Fruit fly (Drosophila melanogaster) whole organism, larva: ENCODE data around the gene SkpA.

ENCODE experiments used
- noc ChIP-seq: fragments of 200-800 bp; sonication (Bioruptor generic); optimal IDR thresholded peaks from 3 replicates; lab custom pipeline; 2019; ENCODE audit warnings: missing biosample characterization, mild to moderate bottlenecking, missing genetic modification characterization, moderate library complexity

SkpA gene

DNA sequence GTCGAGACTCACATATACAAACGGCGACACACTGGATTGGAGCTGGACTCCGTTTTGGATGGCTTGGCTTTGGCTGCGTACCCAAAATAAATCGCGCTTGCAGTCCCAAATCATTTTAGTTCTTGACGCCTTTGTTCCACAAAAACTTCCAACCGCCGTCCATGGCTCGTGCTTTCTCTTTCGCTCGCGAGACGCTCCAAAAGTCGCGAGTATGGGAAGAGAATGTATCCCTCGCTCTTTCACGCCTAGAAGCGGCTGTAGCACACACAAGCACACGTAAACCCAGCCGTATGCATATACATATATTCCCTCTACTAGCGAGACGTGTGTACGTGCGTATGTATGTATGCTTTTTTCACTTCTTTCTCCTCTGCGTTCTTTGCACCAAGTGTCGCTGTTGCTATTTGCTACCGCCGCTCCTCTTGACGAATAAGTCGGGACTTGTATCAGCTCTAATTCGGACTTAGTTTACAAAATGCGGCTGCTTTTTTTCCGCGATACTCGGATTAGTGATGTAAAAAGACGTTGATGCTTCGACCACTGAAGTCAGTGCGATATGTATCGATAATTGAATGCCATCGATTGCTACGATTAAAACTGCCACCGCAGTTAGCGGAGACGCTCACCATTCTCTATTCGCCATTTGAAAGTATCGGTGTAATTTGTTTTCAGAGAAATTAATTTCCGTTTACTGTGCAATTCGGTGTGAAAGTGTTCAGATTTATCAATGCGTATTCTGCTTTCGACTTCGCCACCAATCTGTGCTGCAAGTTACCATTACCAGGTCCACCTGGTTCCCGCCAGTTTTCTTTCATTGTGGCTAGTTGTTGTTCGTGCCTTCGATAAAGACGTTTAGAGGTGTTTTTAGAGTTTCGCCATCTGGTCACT lies at the start of gene SkpA, which contains the start of gene Hmt4-20:
SkpA (plus strand) TSS at position 623 of the 888 bp plus-strand sequence.
Hmt4-20 (minus strand) TSS at position 542 of the 888 bp plus-strand sequence.
- TF ChIP-seq noc (tag; lab: Kevin White, UChicago), result peak; percentile 29

DNA sequence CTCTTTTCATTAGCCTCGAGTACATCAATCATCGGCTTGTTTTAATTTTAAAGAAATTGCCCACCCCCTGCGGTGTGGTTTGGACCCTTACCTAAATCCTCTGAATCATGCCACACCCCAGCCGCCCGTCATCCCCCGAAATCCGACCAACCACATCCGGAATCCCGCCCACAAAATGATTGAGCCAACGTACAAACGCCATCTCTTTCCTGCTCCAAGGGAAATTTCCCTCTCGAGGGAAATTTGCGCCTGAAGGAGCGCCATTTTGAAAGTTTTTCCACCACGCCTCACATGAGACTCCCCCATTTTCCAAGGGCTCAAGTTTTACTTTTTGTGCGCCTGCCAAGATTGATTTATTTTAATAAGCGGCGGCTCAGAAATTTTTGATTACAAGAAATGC lies 45.9 kb upstream of the SkpA start:
- TF ChIP-seq noc (tag; lab: Kevin White, UChicago), result no peak

DNA sequence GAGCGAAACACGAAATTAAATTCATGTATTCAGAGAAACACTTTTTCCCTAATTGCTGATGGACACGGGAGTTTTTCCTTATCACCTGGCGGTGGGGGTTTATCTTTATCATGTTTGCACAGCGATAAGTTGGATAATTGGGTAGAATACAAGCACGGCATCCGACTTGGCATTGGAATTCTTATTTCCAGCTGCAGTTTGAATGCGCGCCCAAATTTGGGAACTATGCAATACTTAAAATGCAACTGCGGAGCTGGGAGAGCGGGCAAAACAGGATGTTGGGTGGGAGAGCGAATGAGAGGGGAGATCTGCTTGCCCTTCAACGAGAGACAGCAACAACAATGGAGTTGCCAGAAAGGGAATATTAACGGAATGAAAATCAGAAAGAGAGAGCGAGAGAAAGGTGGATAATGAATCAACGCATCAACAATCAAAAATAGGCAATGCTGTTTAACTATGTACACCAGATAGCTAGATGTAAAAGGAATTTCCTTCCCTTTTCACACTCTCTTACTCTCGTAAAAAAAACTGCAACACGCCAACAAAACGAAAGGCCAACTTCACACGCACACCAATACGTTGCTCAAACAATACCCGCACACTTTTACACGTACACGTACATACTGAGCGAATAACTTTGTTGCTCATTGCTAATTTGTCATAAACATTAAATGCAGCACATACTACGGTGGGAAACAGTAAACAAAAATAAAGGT lies 39.0 kb upstream of the SkpA start:
- no peak for TF ChIP-seq noc (tag; lab: Kevin White, UChicago)

DNA sequence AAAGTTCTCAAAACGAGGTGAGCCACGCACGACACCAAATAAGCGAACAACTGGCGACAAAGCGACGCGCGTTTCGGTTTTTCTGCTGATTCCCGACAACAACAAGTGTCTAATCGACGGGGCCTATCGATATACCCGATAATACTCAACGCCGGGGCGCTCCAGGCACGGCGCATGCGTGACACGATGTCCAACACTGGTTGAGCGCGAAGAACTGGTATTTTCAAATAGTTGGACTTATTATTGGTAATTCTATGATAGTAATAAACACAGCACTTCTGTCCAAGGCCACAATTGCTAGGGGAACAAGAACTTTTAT lies 38.5 kb upstream of the SkpA start:
- no peak for TF ChIP-seq noc (tag; lab: Kevin White, UChicago)

DNA sequence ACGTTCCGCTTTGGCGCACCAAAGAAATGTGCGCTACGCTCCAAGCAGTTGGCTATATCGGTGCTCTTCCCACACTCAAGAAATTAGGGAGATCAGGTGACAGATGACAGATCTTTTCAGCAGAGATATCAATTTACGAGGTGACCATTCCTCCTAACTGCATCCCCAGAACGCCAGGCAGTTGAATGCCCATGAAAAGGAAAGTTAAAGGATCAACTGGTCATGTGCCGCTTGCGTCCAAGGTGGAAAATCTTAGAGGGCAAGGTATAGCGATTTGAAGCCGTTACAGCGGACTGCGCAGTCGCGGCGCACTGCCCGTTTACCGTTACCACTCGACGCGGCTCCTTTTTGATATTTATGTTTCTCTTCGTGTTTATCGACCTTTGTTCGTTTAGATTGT lies 37.3 kb upstream of the SkpA start:
- peak; percentile 70 for TF ChIP-seq noc (tag; lab: Kevin White, UChicago)

DNA sequence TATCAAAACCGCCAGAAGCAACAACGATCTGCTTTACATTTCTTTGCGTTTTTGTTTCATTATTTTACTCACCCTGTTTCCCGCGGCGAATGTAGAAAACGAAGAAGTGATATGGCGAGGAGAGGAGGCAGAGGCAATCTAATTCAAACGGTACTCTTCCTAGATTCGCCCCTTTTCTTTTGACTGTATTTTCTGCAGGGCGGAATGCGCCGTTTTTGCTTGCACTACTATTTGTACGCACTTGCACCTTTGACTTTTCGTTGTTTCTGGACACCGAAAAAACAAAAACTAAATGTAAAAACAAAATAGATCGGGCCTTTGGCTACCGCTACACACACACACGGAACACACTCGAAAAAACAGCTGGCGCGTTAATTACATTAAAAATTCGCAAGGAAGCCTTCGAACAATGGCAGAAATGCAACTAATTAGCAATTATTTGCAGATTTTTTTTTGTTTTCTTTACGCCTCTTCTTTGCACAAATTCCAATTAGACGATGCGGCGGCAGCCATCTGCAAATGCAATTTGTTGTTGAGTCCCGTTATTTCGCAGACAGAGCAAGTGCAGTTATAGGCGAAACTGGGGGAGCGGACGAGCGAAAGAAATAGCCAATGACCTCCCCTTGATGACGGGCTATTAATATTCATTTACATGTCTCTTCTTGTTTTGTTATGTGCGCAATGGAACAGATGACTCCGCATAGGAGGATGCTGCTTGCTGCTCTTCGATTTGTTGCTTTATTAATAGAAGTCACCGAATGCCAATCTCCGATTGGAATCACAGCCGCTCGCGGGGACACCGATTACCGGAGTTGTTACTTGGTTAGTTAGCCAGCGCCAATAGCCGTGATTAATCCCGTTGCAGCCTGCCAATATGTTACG lies 36.5 kb upstream of the SkpA start:
- TF ChIP-seq noc (tag; lab: Kevin White, UChicago), result no peak

DNA sequence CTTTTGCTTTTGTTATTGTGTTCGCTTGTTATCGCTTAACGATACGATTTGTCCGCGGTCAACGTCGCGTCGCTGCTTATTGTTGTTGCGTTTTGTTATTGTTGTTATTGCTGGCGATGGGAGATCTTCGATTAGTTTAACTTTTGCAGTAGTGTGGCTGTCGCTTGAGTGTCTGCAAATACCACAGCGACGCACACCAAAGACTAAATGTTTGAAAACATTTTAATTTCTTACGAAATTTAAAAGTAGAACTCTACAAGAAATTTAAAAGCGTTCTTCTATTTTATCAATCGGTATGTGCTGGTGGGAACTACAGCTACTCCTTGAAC lies 35.8 kb upstream of the SkpA start, which contains the start of gene spdi:
spdi (minus strand) TSS at position 94 of the 329 bp plus-strand sequence.
- TF ChIP-seq noc (tag; lab: Kevin White, UChicago), result no peak

DNA sequence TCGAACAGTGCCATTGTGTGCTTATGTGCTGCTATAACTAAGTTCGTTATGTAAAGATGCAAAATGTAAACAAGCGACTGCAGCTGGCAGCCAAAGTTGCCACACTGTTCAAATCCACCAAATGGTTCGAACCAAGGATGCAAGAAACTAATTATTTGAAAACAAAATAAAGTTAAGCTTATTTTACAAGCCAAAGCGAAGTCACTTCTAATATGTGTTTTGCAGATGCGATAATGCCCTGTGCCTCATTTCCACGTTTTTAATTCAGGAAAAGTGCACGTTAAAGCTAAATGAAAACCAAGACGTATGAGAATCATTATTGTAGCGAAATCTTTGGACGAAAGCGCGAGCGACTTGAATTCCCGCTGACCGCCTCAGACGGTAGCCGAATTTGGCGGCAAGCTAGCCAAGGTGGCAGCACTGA lies 34.8 kb upstream of the SkpA start, which contains the start of the genes CG13365 and Vsp37A:
CG13365 (minus strand) TSS at position 84 of the 424 bp plus-strand sequence.
Vsp37A (plus strand) TSS at position 399 of the 424 bp plus-strand sequence.
- TF ChIP-seq noc (tag; lab: Kevin White, UChicago), result peak; percentile 52

DNA sequence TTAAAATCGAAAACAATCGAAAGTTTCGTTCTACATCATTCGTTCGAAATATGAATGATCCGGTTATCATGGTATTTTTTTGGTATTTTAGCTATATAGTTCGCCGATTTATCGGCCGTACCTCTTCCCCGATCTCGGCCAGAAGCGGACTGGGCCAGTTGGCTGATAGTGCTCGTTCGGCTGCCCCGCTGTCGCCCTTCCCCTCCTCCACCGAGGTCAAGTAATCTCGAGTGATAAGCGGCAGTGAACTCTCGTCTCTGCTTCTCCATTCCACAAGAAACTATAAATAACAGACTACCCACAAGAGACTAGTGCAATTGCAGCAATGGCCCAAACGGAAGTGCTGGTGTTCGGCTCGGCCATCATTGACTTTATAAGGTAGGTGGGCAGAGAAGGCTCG lies 32.6 kb upstream of the SkpA start, which contains the start of gene CG13369:
CG13369 (plus strand) TSS at position 112 of the 400 bp plus-strand sequence.
- no peak for TF ChIP-seq noc (tag; lab: Kevin White, UChicago)

DNA sequence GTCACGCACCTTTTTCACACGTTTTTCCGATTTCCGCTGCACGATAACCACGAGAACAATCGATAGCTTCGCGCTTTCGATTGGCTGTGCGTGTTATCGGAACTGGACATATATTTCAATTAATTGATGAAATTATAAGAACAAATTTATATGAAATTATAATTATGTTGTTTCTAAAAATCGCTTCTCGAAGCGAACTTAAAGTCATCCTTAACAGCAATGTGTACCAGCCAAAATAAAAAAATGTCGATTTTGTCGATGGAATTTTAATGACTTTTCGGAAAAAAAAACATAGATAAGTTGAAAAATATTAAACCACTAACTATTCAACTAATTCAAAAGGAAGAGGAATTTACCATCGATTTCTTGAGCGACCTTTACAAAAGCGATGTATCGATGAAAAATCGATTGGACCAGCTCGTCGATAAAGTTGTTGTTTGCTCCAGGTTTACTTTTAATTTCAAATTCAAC lies 30.7 kb upstream of the SkpA start, which contains the start of the genes CG13364 and Hinfp:
CG13364 (minus strand) TSS at position 47 of the 471 bp plus-strand sequence.
Hinfp (plus strand) TSS at position 386 of the 471 bp plus-strand sequence.
- TF ChIP-seq noc (tag; lab: Kevin White, UChicago), result no peak

DNA sequence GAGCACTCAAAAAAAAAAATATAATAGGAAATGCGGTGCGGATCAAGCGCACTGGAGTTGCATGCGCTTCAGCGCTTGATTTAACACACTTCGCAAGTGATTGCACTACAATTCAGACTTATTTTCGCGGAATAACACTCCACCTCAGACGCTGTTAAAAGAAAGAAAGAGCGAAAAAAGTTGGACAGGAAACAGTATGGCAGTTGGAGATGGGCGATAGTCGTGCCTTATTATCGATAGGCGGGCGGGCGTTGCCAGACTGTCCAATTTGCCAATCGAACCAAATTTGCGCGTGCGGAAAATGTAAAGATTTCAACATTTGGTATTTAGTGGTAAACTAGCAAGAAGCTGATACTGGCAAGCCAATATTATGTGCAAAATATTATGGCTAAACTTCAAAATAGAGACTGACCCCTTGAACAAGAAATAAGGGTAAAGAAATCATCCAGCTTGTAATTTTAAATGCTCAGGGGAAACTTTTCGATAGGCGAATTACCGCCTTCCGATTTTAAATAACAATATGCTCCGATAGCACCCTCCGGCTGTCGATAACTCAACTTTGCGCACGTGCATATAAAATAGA lies 26.6 kb upstream of the SkpA start, which contains the start of the genes RpL36 and Mybbp1A:
RpL36 (minus strand) TSS at position 245 of the 583 bp plus-strand sequence.
Mybbp1A (plus strand) TSS at position 535 of the 583 bp plus-strand sequence.
- peak; percentile 69 for TF ChIP-seq noc (tag; lab: Kevin White, UChicago)

DNA sequence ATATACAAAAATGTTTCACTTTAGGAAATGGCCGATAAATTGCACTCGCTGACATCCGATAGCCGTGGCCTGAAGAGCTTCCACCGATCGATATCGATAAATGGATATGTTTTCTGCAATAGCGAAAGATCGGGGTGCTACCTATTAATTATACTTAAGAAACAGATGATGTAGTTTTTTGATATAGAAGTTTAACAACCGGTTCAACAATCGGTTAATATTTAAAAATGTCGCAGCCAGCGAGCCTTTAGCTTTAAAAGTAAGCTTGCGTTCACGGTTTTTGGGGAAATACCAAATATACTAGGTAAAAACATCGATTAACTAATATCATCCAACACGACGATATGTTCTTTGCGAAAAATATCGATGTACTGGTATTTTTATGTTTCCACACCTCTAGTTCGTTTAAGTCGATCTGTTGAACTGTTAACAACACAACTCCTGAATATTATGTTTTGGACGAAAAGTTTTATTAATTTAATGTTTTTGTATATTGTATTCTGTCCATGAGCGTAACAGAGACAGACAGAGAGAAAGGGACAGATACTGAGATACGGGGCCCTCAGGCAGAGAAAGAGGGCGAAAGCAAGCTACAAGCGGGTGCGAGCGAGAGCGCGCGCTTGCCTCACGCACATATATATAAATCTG lies 20.3 kb upstream of the SkpA start, which contains the start of gene Dredd:
Dredd (minus strand) TSS at position 51 of the 648 bp plus-strand sequence.
- TF ChIP-seq noc (tag; lab: Kevin White, UChicago), result no peak

DNA sequence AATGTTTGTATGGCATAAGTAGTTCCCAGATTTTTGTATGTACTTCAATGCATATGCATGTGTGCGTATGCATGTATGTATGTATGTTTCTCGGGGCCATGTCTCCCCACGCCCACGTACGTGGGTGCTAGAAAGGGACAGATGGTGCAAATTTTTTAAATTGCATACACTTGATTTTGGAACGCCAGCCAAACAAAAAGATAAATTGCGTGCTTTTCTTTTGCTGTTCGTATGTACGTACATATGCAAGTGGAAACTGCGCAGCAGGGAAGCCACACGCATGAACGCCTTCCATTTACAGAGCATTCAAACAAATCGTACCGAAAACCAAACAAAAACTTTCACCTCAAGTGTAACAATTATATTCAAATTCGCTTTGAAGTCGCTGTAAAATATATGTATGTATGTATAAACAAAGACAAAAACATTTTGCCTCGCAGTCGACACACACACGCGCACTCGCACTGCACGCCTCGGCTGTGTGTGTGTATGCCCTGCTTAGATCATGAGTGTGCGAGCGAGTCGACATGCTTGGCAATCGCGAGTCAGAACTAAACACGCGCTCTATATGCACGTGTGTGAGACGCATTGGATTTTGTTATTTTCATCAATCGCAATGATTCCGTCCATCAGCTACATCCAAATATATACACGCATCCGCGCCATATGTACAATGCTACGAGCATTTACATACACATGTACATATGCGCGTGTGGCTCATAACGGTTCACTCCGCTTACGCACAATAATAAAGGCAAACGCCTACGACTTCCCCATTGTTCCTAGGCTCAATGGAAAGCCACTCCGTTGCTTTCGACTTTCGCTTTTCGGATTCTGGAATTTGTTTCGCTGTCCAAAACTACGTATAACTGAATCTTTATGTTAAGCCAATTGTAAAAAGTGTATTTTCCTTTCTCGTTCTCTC lies 19.0 kb upstream of the SkpA start:
- TF ChIP-seq noc (tag; lab: Kevin White, UChicago), result no peak
